Fruit fly (Drosophila melanogaster): ENCODE results near the gene CG7691.
A peak's percentile ranks its signal among the peaks of the same experiment; 100 is the strongest.

Gene CG7691

DNA sequence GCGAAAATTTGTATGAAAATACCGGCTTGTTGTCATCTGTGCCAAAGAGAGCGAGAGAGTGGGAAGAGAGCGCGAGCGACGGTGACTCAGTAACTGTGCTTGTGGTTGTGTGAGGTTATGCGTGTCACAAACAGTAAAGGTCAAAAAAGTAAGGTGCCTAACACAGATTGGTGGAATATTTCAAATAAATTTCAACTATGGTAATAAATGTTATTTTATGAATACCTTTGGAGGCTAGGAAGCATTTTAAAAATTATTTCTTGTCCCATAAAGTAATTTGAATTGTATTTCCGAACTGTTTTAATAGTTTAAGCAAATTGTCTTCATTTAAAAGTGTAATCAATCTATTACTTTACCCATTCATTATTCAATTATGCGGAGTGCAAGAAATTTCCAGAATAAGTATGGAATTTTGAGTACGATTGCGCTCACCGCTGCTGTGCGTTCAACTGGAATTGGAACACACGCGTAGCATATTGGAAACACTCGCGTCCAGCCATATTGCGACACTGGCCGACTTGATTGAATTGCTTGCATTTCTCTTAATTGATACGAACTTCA lies 14.1 kb downstream of the CG7691 start (continued):
- TF ChIP-seq Fer3 (tag; optimal IDR thresholded peaks at IDR 0.05) (peak; percentile 90), hkb (optimal IDR thresholded peaks at IDR 0.05) (no peak), hkb (GFP tag; IDR thresholded peaks at IDR 0.05) (peak; percentile 94), Meics (GFP tag; optimal IDR thresholded peaks at IDR 0.05) (peak; percentile 94), tin (GFP tag; optimal IDR thresholded peaks at IDR 0.05) (peak; percentile 90), salm (tag; optimal IDR thresholded peaks at IDR 0.05) (peak; percentile 90), Hr39 (optimal IDR thresholded peaks at IDR 0.05) (no peak), CG15514 (GFP tag; optimal IDR thresholded peaks at IDR 0.05) (peak; percentile 83), pzg (GFP tag; optimal IDR thresholded peaks at IDR 0.05) (no peak), CG11723 (GFP tag; optimal IDR thresholded peaks at IDR 0.05) (peak; percentile 95), CG6813 (GFP tag; optimal IDR thresholded peaks at IDR 0.05) (peak; percentile 89), CG7963 (GFP tag; IDR thresholded peaks at IDR 0.05; ENCODE audit: partially characterized antibody) (no peak), jing (GFP tag; optimal IDR thresholded peaks at IDR 0.05) (peak; percentile 89), CG14441 (GFP tag; IDR thresholded peaks at IDR 0.05) (peak; percentile 86), Lpt (GFP tag; optimal IDR thresholded peaks at IDR 0.05) (no peak), chinmo (GFP tag; IDR thresholded peaks at IDR 0.05; ENCODE audit: partially characterized antibody) (peak; percentile 61; the same call in 1 of the 4 replicates), CG9876 (GFP tag; optimal IDR thresholded peaks at IDR 0.05) (peak; percentile 82), Nf-YA (GFP tag; IDR thresholded peaks at IDR 0.05) (peak; percentile 57), rib (GFP tag; IDR thresholded peaks at IDR 0.05) (peak; percentile 73; the same call in 1 of the 2 replicates), Oaz (GFP tag; IDR thresholded peaks at IDR 0.05) (peak; percentile 85), CG6689 (GFP tag; IDR thresholded peaks at IDR 0.05) (peak; percentile 95), CG13624 (GFP tag; optimal IDR thresholded peaks at IDR 0.05) (peak; percentile 93), lilli (GFP tag; optimal IDR thresholded peaks at IDR 0.05) (peak; percentile 95), nerfin-1 (tag; optimal IDR thresholded peaks at IDR 0.05) (peak; percentile 85), kay (GFP tag; optimal IDR thresholded peaks at IDR 0.05) (peak; percentile 97), CG11093 (GFP tag; IDR thresholded peaks at IDR 0.05) (peak; percentile 93), NFAT (GFP tag; IDR thresholded peaks at IDR 0.05) (peak; percentile 83), br (optimal IDR thresholded peaks at IDR 0.05) (no peak), CG2678 (tag; optimal IDR thresholded peaks at IDR 0.05) (peak; percentile 97), Dp (GFP tag; optimal IDR thresholded peaks at IDR 0.05) (no peak), gfzf (GFP tag; optimal IDR thresholded peaks at IDR 0.05) (no peak), ab (GFP tag; optimal IDR thresholded peaks at IDR 0.05) (peak; percentile 76), CoRest (tag; optimal IDR thresholded peaks at IDR 0.05) (peak; percentile 98), sens (GFP tag) (peak; percentile 99), CG16813 (GFP tag; IDR thresholded peaks at IDR 0.05; ENCODE audit: partially characterized antibody) (no peak), run (tag; optimal IDR thresholded peaks at IDR 0.05) (peak; percentile 92), vvl (GFP tag; IDR thresholded peaks at IDR 0.05) (peak; percentile 90), CG10274 (GFP tag; optimal IDR thresholded peaks at IDR 0.05) (peak; percentile 75), CG14667 (GFP tag; IDR thresholded peaks at IDR 0.05) (peak; percentile 83), CG6272 (GFP tag; IDR thresholded peaks at IDR 0.05) (peak; percentile 75), CG9932 (GFP tag; IDR thresholded peaks at IDR 0.05) (peak; percentile 93), Ravus (GFP tag; IDR thresholded peaks at IDR 0.05) (peak; percentile 73), CG30403 (GFP tag; optimal IDR thresholded peaks at IDR 0.05) (peak; percentile 97), CG14710 (tag; optimal IDR thresholded peaks at IDR 0.05) (peak; percentile 92), CG2202 (tag; optimal IDR thresholded peaks at IDR 0.05) (peak; percentile 88), tio (GFP tag; optimal IDR thresholded peaks at IDR 0.05) (peak; percentile 97), CG8924 (tag; optimal IDR thresholded peaks at IDR 0.05) (peak; percentile 96), CG3726 (GFP tag; IDR thresholded peaks at IDR 0.05) (peak; percentile 73; the same call in 2 of the 3 replicates), Nf-YB (GFP tag; optimal IDR thresholded peaks at IDR 0.05) (peak; percentile 85), CG12299 (tag; optimal IDR thresholded peaks at IDR 0.05) (peak; percentile 90), Sry-β (GFP tag; optimal IDR thresholded peaks at IDR 0.05) (peak; percentile 32)

Data from whole organism, embryonic.